Fruit fly (Drosophila melanogaster): Measurements from ENCODE around the gene Cht5.

Cht5 gene

dm6 chr3R:13767239-13767638 lies at the start of gene Cht5:
Gene Cht5 (plus strand): TSS chr3R:13767549.
- TF ChIP-seq kay (GFP tag; ENCODE audit: borderline replicate concordance) (no peak), bab1 (GFP tag; optimal IDR thresholded peaks at IDR 0.05) (no peak), CG14711 (tag; optimal IDR thresholded peaks at IDR 0.05) (no peak), Clk (GFP tag; optimal IDR thresholded peaks at IDR 0.05) (no peak)

dm6 chr3R:13718076-13718475 lies 49.3 kb upstream of the Cht5 start, which contains the start of gene Ubc87F:
Gene Ubc87F (minus strand): TSS chr3R:13718176.
- TF ChIP-seq CG1620 (GFP tag; optimal IDR thresholded peaks at IDR 0.05) (no peak), Crg-1 (GFP tag; optimal IDR thresholded peaks at IDR 0.05) (no peak), CG33017 (tag; optimal IDR thresholded peaks at IDR 0.05) (no peak), bab1 (GFP tag; optimal IDR thresholded peaks at IDR 0.05) (no peak), CG5204 (GFP tag; optimal IDR thresholded peaks at IDR 0.05) (no peak), CG11617 (GFP tag; optimal IDR thresholded peaks at IDR 0.05) (no peak), kay (GFP tag; ENCODE audit: borderline replicate concordance) (no peak), Clk (GFP tag; optimal IDR thresholded peaks at IDR 0.05) (no peak), Mnt (GFP tag; optimal IDR thresholded peaks at IDR 0.05) (no peak), CG7045 (GFP tag; optimal IDR thresholded peaks at IDR 0.05) (no peak), pad (GFP tag; optimal IDR thresholded peaks at IDR 0.05) (no peak), ovo (GFP tag; optimal IDR thresholded peaks at IDR 0.05) (no peak), Hr96 (GFP tag; optimal IDR thresholded peaks at IDR 0.05) (no peak), tj (GFP tag; optimal IDR thresholded peaks at IDR 0.05) (no peak), cnc (optimal IDR thresholded peaks at IDR 0.05) (no peak), CG14711 (tag; optimal IDR thresholded peaks at IDR 0.05) (no peak)

dm6 chr3R:13719053-13719452 lies 48.3 kb upstream of the Cht5 start:
- TF ChIP-seq CG7101 (tag; optimal IDR thresholded peaks at IDR 0.05) = no peak

- TF ChIP-seq CG11617 (GFP tag; optimal IDR thresholded peaks at IDR 0.05) = no peak
- TF ChIP-seq tj (GFP tag; optimal IDR thresholded peaks at IDR 0.05) = peak; percentile 93
These were observed 46.6 kb upstream of the Cht5 start for dm6 chr3R:13720798-13721197.

- TF ChIP-seq CG7101 (tag; optimal IDR thresholded peaks at IDR 0.05) = no peak
- no peak for TF ChIP-seq Clk (GFP tag; optimal IDR thresholded peaks at IDR 0.05)
- no peak for TF ChIP-seq CG7045 (GFP tag; optimal IDR thresholded peaks at IDR 0.05)
- TF ChIP-seq bab1 (GFP tag; optimal IDR thresholded peaks at IDR 0.05) = no peak
- no peak for TF ChIP-seq kay (GFP tag; ENCODE audit: borderline replicate concordance)
- TF ChIP-seq Crg-1 (GFP tag; optimal IDR thresholded peaks at IDR 0.05) = no peak
- TF ChIP-seq Hr96 (GFP tag; optimal IDR thresholded peaks at IDR 0.05) = no peak
- TF ChIP-seq CG5204 (GFP tag; optimal IDR thresholded peaks at IDR 0.05) = no peak
- no peak for TF ChIP-seq CG11617 (GFP tag; optimal IDR thresholded peaks at IDR 0.05)
- TF ChIP-seq cnc (optimal IDR thresholded peaks at IDR 0.05) = no peak
- TF ChIP-seq Mnt (GFP tag; optimal IDR thresholded peaks at IDR 0.05) = no peak
- TF ChIP-seq tj (GFP tag; optimal IDR thresholded peaks at IDR 0.05) = no peak
- no peak for TF ChIP-seq ovo (GFP tag; optimal IDR thresholded peaks at IDR 0.05)
- TF ChIP-seq pad (GFP tag; optimal IDR thresholded peaks at IDR 0.05) = no peak
- TF ChIP-seq CG14711 (tag; optimal IDR thresholded peaks at IDR 0.05) = no peak
- TF ChIP-seq cic (GFP tag; optimal IDR thresholded peaks at IDR 0.05) = no peak
- no peak for TF ChIP-seq CG1620 (GFP tag; optimal IDR thresholded peaks at IDR 0.05)
- no peak for TF ChIP-seq toe (GFP tag; optimal IDR thresholded peaks at IDR 0.05)
- no peak for TF ChIP-seq CG33017 (tag; optimal IDR thresholded peaks at IDR 0.05)
These were observed 45.4 kb upstream of the Cht5 start for dm6 chr3R:13721998-13722397.

- TF ChIP-seq tj (GFP tag; optimal IDR thresholded peaks at IDR 0.05) = peak; percentile 95
- TF ChIP-seq CG11617 (GFP tag; optimal IDR thresholded peaks at IDR 0.05) = no peak
These were observed 44.9 kb upstream of the Cht5 start for dm6 chr3R:13722451-13722850.

- TF ChIP-seq CG7101 (tag; optimal IDR thresholded peaks at IDR 0.05) (no peak), kay (GFP tag; ENCODE audit: borderline replicate concordance) (peak; percentile 7)
These were observed 43.2 kb upstream of the Cht5 start for dm6 chr3R:13724029-13724638.

dm6 chr3R:13726795-13727194 lies 40.6 kb upstream of the Cht5 start:
- TF ChIP-seq cic (GFP tag; optimal IDR thresholded peaks at IDR 0.05) (no peak), Crg-1 (GFP tag; optimal IDR thresholded peaks at IDR 0.05) (no peak)

dm6 chr3R:13728897-13729296 lies 38.5 kb upstream of the Cht5 start:
- peak; percentile 48 for TF ChIP-seq ovo (GFP tag; optimal IDR thresholded peaks at IDR 0.05)
- no peak for TF ChIP-seq pad (GFP tag; optimal IDR thresholded peaks at IDR 0.05)
- peak; percentile 99 for TF ChIP-seq tj (GFP tag; optimal IDR thresholded peaks at IDR 0.05)
- TF ChIP-seq CG11617 (GFP tag; optimal IDR thresholded peaks at IDR 0.05) = no peak
- no peak for TF ChIP-seq CG1620 (GFP tag; optimal IDR thresholded peaks at IDR 0.05)
